Worm (Caenorhabditis elegans) whole organism, midembryonic: ENCODE results near the gene F17C11.4.

ENCODE experiments used
- T22C8.4 ChIP-seq: fragments of 200-800 bp; sonication (Bioruptor generic); IDR thresholded peaks from 2 replicates; pipeline ENCODE4 v1.3.6; 2022; ENCODE audit warnings: missing genetic modification characterization, missing compliant biosample characterization
- cog-1 ChIP-seq: sonication (generic microtip); optimal IDR thresholded peaks from 2 replicates; lab custom pipeline; 2016; ENCODE audit warnings: missing genetic modification characterization, missing compliant biosample characterization
- flt-1 ChIP-seq: fragments of 200-800 bp; sonication (Bioruptor generic); IDR thresholded peaks from 2 replicates; pipeline ENCODE4 v1.3.6; 2022; ENCODE audit warnings: missing genetic modification characterization, missing compliant biosample characterization
- med-1 ChIP-seq: sonication (generic microtip); optimal IDR thresholded peaks from 2 replicates; lab custom pipeline; 2017; ENCODE audit warnings: missing genetic modification characterization, mild to moderate bottlenecking, missing compliant biosample characterization, antibody characterized with exemption, missing genetic modification reagents; ENCODE audit not compliant: insufficient read depth

DNA sequence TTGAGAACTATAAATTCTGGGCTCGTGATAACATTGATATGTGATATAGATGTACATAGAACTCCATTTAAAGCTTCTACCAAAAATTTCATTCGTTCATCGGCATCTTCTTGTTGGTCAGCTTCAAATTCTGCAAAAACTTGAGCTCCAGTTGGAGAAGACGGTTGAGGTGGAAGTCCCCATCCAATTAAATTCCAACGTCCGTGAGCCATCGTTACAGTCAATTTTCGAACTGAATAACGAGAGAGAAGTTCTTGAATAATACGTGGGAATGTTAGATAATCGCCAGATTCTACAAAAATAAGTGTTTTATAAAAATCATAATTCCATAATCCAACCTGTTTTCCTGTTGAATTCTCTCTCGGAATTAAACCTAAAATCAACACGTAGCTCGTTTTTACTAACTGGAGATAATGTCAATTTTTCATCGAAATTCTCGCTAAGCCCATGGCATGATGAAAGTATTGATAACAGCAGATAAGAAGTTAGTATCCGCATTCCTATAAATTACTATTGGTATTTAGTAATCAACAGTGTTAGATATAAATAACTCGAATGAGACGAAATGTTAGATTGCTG, 6.8 kb downstream of the F17C11.4 start, which contains the start of gene pigt-1:
- TF ChIP-seq med-1 (GFP tag; lab: Kevin White, UChicago) (no peak), cog-1 (tag; lab: Kevin White, UChicago) (no peak), T22C8.4 (GFP tag; lab: Robert Waterston, UW) (no peak), flt-1 (GFP tag; lab: Robert Waterston, UW) (no peak)
